Worm (Caenorhabditis elegans): ENCODE data around the gene Y70C5A.2.

The Y70C5A.2 gene

ce11 chrV:16581061-16581460 lies 42.0 kb downstream of the Y70C5A.2 start:
- TF ChIP-seq nhr-11 (tag; optimal IDR thresholded peaks at IDR 0.05) = no peak
- TF ChIP-seq nhr-23 (tag; optimal IDR thresholded peaks at IDR 0.05) = no peak
- TF ChIP-seq R02D3.7 (tag; optimal IDR thresholded peaks at IDR 0.05) = no peak
- no peak for TF ChIP-seq fos-1 (tag; optimal IDR thresholded peaks at IDR 0.05)
- no peak for TF ChIP-seq nhr-12 (tag; optimal IDR thresholded peaks at IDR 0.05)
- TF ChIP-seq nhr-25 (tag; optimal IDR thresholded peaks at IDR 0.05) = no peak
- TF ChIP-seq ztf-11 (tag; optimal IDR thresholded peaks at IDR 0.05) = no peak
- no peak for TF ChIP-seq egl-27 (tag; optimal IDR thresholded peaks at IDR 0.05)
- TF ChIP-seq lsy-12 (tag; optimal IDR thresholded peaks at IDR 0.05) = no peak
- TF ChIP-seq mdl-1 (tag; optimal IDR thresholded peaks at IDR 0.05) = no peak

- TF ChIP-seq ceh-28 (tag; optimal IDR thresholded peaks at IDR 0.05) = no peak
- no peak for TF ChIP-seq ceh-9 (tag; optimal IDR thresholded peaks at IDR 0.05)
Measured at ce11 chrV:16580424-16580823, 42.6 kb downstream of the Y70C5A.2 start, which contains the start of gene nhr-271. Gene nhr-271 (minus strand): TSS chrV:16580524.

- TF ChIP-seq nfya-1 (tag; optimal IDR thresholded peaks at IDR 0.05; ENCODE audit: insufficient read depth) = no peak
- TF ChIP-seq nhr-25 (tag; optimal IDR thresholded peaks at IDR 0.05) = no peak
- no peak for TF ChIP-seq nhr-76 (tag; optimal IDR thresholded peaks at IDR 0.05)
- no peak for TF ChIP-seq mml-1 (tag; optimal IDR thresholded peaks at IDR 0.05)
- no peak for TF ChIP-seq nhr-237 (tag; optimal IDR thresholded peaks at IDR 0.05)
- no peak for TF ChIP-seq nhr-28 (tag; optimal IDR thresholded peaks at IDR 0.05)
- no peak for TF ChIP-seq egl-27 (tag; optimal IDR thresholded peaks at IDR 0.05)
- TF ChIP-seq eor-1 (tag; optimal IDR thresholded peaks at IDR 0.05) = no peak
- no peak for TF ChIP-seq fkh-10 (GFP tag; optimal IDR thresholded peaks at IDR 0.05)
- no peak for TF ChIP-seq nhr-23 (tag; optimal IDR thresholded peaks at IDR 0.05)
- TF ChIP-seq tbx-2 (tag; optimal IDR thresholded peaks at IDR 0.05) = no peak
- no peak for TF ChIP-seq ama-1 (optimal IDR thresholded peaks at IDR 0.05)
- TF ChIP-seq ceh-9 (tag; optimal IDR thresholded peaks at IDR 0.05) = no peak
- TF ChIP-seq ZK546.5 (tag; optimal IDR thresholded peaks at IDR 0.05) = no peak
- no peak for TF ChIP-seq nhr-77 (tag; optimal IDR thresholded peaks at IDR 0.05)
- no peak for TF ChIP-seq skn-1 (tag; optimal IDR thresholded peaks at IDR 0.05)
- no peak for TF ChIP-seq nhr-43 (tag; optimal IDR thresholded peaks at IDR 0.05; ENCODE audit: poor library complexity, severe bottlenecking)
- TF ChIP-seq pha-4 (tag; optimal IDR thresholded peaks at IDR 0.05) = no peak
- no peak for TF ChIP-seq ceh-16 (tag; optimal IDR thresholded peaks at IDR 0.05)
- TF ChIP-seq nhr-11 (tag; optimal IDR thresholded peaks at IDR 0.05) = no peak
Measured at ce11 chrV:16575900-16576299, 47.1 kb downstream of the Y70C5A.2 start, which contains the start of gene str-151. Gene str-151 (plus strand): TSS chrV:16576200.

ce11 chrV:16573168-16573567 lies 49.8 kb downstream of the Y70C5A.2 start, which contains the start of gene str-149:
Gene str-149 (plus strand): TSS chrV:16573468.
- TF ChIP-seq fkh-10 (GFP tag; optimal IDR thresholded peaks at IDR 0.05) = no peak
- no peak for TF ChIP-seq pha-4 (tag; optimal IDR thresholded peaks at IDR 0.05)
- no peak for TF ChIP-seq ama-1 (optimal IDR thresholded peaks at IDR 0.05)
- no peak for TF ChIP-seq ceh-28 (tag; optimal IDR thresholded peaks at IDR 0.05)
- TF ChIP-seq fos-1 (tag; optimal IDR thresholded peaks at IDR 0.05) = no peak
- no peak for TF ChIP-seq ZK546.5 (tag; optimal IDR thresholded peaks at IDR 0.05)
- no peak for TF ChIP-seq nhr-12 (tag; optimal IDR thresholded peaks at IDR 0.05)
- no peak for TF ChIP-seq jun-1 (tag; optimal IDR thresholded peaks at IDR 0.05)
- no peak for TF ChIP-seq lin-15B (tag; optimal IDR thresholded peaks at IDR 0.05)
- TF ChIP-seq mdl-1 (tag; optimal IDR thresholded peaks at IDR 0.05) = no peak
- no peak for TF ChIP-seq fkh-2 (tag; optimal IDR thresholded peaks at IDR 0.05)
- TF ChIP-seq egl-27 (tag; optimal IDR thresholded peaks at IDR 0.05) = no peak
- no peak for TF ChIP-seq nhr-76 (tag; optimal IDR thresholded peaks at IDR 0.05)

Data from whole organism, L3 larva.